Fruit fly (Drosophila melanogaster): Measurements from ENCODE around the gene CG34277.

Gene CG34277

DNA sequence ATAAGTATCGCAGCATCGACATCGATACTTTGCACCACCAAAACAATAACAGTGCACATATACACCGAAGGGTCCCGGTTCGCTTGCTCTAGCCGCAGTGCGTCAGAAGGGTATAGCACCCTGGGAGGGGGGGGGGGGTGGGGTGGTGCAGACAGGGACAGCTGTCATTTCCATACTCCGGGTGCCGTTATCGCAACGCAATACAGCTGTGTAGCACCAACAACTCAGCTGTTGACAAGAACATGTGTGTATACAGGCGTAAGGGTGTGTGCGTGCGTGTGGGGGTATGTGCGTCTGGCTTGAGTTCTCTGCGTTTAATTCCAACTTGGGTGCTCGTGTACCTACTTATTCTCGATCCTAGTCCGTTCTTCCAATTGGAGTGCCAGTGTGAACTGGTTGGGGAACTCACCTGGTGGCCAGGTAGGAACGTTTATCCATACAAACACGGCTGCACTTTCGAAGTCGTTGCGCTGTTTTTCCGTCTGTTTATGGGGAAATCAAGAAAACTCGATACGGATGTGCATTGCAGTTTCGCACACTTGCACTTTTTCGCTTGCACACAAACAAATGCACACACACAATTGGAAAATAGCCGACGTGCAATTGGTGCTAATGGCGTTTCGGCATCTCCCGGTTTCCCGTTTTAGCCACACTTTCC, 1.7 kb upstream of the CG34277 start (continued):
- no peak for TF ChIP-seq CG43689 (GFP tag; IDR thresholded peaks at IDR 0.05)
- TF ChIP-seq CG3163 (GFP tag; optimal IDR thresholded peaks at IDR 0.05): no peak
- TF ChIP-seq CG15479 (GFP tag; optimal IDR thresholded peaks at IDR 0.05): peak; percentile 60
- no peak for TF ChIP-seq CG17802 (tag; optimal IDR thresholded peaks at IDR 0.05)
- TF ChIP-seq CG14014 (GFP tag; IDR thresholded peaks at IDR 0.05): peak; percentile 35; the same call in 1 of the 2 replicates
- no peak for TF ChIP-seq CG6654 (GFP tag; optimal IDR thresholded peaks at IDR 0.05)
- TF ChIP-seq Gsc (GFP tag; IDR thresholded peaks at IDR 0.05): no peak
- peak; percentile 22 for TF ChIP-seq D19A (tag; optimal IDR thresholded peaks at IDR 0.05)
- TF ChIP-seq Dbx (GFP tag; IDR thresholded peaks at IDR 0.05): peak; percentile 48; the same call in 1 of the 3 replicates
- no peak for TF ChIP-seq Lim3 (GFP tag; IDR thresholded peaks at IDR 0.05)
- TF ChIP-seq wek (GFP tag; optimal IDR thresholded peaks at IDR 0.05): peak; percentile 65
- TF ChIP-seq CG2678 (tag; optimal IDR thresholded peaks at IDR 0.05): peak; percentile 24
- peak; percentile 90 for TF ChIP-seq CG10543 (GFP tag; optimal IDR thresholded peaks at IDR 0.05)
- TF ChIP-seq NFAT (GFP tag; IDR thresholded peaks at IDR 0.05): peak; percentile 44; the same call in 1 of the 2 replicates
- TF ChIP-seq pan (optimal IDR thresholded peaks at IDR 0.05): no peak
- peak in 1 of 2 experiments; percentile 15 for TF ChIP-seq pan (GFP tag; optimal IDR thresholded peaks at IDR 0.05 in 1 of 2, IDR thresholded peaks at IDR 0.05 in 1 of 2)

DNA sequence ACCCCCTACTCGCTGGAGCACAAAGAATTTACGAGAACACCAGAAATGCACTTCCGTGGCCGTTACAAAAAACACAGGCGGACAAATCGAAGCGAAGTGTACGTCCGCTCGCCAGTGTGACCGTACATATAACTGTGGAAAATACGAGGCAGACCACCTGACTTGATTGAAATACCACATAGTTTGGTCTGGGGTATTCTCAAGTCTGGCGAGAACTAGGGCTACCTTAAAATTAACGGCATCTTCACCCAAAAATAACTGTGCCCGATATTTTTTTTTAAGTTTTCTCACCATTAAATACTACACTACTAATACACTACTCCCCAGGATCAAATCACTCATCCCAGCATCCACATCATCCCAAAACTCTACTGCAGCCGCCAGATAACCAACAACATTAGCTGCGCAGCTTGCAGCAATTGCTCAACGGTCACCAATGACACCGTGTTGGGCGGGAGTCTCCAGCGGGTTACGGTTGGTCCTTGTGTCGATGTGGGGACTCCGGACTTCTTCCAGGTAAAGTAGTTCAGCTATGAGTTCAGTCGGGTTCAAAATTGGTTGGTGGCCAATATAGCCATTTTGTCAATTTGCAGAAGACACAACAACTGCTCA, 1.1 kb upstream of the CG34277 start, which contains the start of gene Cerk:
Gene Cerk (minus strand): TSS at position 137 of the 612 bp plus-strand sequence.
- peak; percentile 30 for TF ChIP-seq nmo (GFP tag; optimal IDR thresholded peaks at IDR 0.05)
- TF ChIP-seq CG34376 (GFP tag; optimal IDR thresholded peaks at IDR 0.05): no peak
- no peak for TF ChIP-seq CG6854 (GFP tag; optimal IDR thresholded peaks at IDR 0.05)
- peak; percentile 61 for TF ChIP-seq CG2116 (GFP tag; optimal IDR thresholded peaks at IDR 0.05)
- no peak for TF ChIP-seq gsb-n (tag; optimal IDR thresholded peaks at IDR 0.05)
- TF ChIP-seq CG11398 (GFP tag; optimal IDR thresholded peaks at IDR 0.05): peak; percentile 2
- TF ChIP-seq z (GFP tag; IDR thresholded peaks at IDR 0.05): no peak
- no peak for TF ChIP-seq cwo (GFP tag; optimal IDR thresholded peaks at IDR 0.05)
- TF ChIP-seq CG4854 (GFP tag; optimal IDR thresholded peaks at IDR 0.05): no peak
- TF ChIP-seq CG7372 (GFP tag; IDR thresholded peaks at IDR 0.05): no peak
- TF ChIP-seq CG16815 (GFP tag; optimal IDR thresholded peaks at IDR 0.05): no peak
- peak; percentile 24 for TF ChIP-seq Hsf (GFP tag; optimal IDR thresholded peaks at IDR 0.05)
- peak; percentile 75 for TF ChIP-seq sob (GFP tag; IDR thresholded peaks at IDR 0.05)
- no peak for TF ChIP-seq cas (GFP tag; IDR thresholded peaks at IDR 0.05)
- TF ChIP-seq CG10979 (tag; optimal IDR thresholded peaks at IDR 0.05): peak; percentile 6
- peak; percentile 66 for TF ChIP-seq CG17186 (GFP tag; optimal IDR thresholded peaks at IDR 0.05)
- TF ChIP-seq ranshi (GFP tag; IDR thresholded peaks at IDR 0.05): 0 out of 2 replicates have a peak, but pooled peaks have one; percentile 10
- no peak for TF ChIP-seq CG14860 (GFP tag; IDR thresholded peaks at IDR 0.05; ENCODE audit: partially characterized antibody)
- TF ChIP-seq CG11696 (GFP tag; IDR thresholded peaks at IDR 0.05): no peak
- TF ChIP-seq CG6272 (GFP tag; IDR thresholded peaks at IDR 0.05): no peak
- TF ChIP-seq da (GFP tag; optimal IDR thresholded peaks at IDR 0.05): peak; percentile 3
- no peak for TF ChIP-seq CG8359 (GFP tag; optimal IDR thresholded peaks at IDR 0.05; ENCODE audit: borderline replicate concordance)
- TF ChIP-seq al (GFP tag; IDR thresholded peaks at IDR 0.05): peak; percentile 41; the same call in 1 of the 2 replicates
- peak; percentile 21 for TF ChIP-seq CG8944 (GFP tag; optimal IDR thresholded peaks at IDR 0.05)
- TF ChIP-seq CkIIα-i1 (GFP tag; IDR thresholded peaks at IDR 0.05): no peak
- TF ChIP-seq Gsc (GFP tag; IDR thresholded peaks at IDR 0.05): no peak
- TF ChIP-seq psq (GFP tag; optimal IDR thresholded peaks at IDR 0.05): no peak
- TF ChIP-seq Fer1 (GFP tag; optimal IDR thresholded peaks at IDR 0.05): peak; percentile 7
- peak; percentile 73 for TF ChIP-seq Dbx (GFP tag; IDR thresholded peaks at IDR 0.05)
- TF ChIP-seq CG10959 (GFP tag; IDR thresholded peaks at IDR 0.05): no peak
- no peak for TF ChIP-seq CG31388 (GFP tag; optimal IDR thresholded peaks at IDR 0.05)
- peak; percentile 27 for TF ChIP-seq ind (GFP tag; optimal IDR thresholded peaks at IDR 0.05)
- no peak for TF ChIP-seq CG1602 (GFP tag; optimal IDR thresholded peaks at IDR 0.05)
- TF ChIP-seq CG9817 (tag; optimal IDR thresholded peaks at IDR 0.05): peak; percentile 30
- no peak for TF ChIP-seq CG8281 (tag; optimal IDR thresholded peaks at IDR 0.05)
